Fruit fly (Drosophila melanogaster) whole organism, pupa: Measurements from ENCODE around the gene CG7231.
A peak's percentile ranks its signal among the peaks of the same experiment; 100 is the strongest.

Source experiments
- CG10348 ChIP-seq: fragments of 200-800 bp; sonication (Bioruptor generic); IDR thresholded peaks from 2 replicates; pipeline ENCODE4 v1.3.6; 2022; ENCODE audit warnings: missing biosample characterization, missing genetic modification characterization
- CG12605 ChIP-seq: fragments of 200-800 bp; sonication (Bioruptor generic); IDR thresholded peaks from 2 replicates; pipeline ENCODE4 v1.3.6; 2022; ENCODE audit warnings: missing biosample characterization, missing genetic modification characterization
- CG13204 ChIP-seq: fragments of 200-800 bp; sonication (Bioruptor generic); optimal IDR thresholded peaks from 2 replicates; lab custom pipeline; 2018; ENCODE audit warnings: missing biosample characterization, mild to moderate bottlenecking, missing genetic modification characterization, moderate library complexity
- CG14655 ChIP-seq: fragments of 200-800 bp; sonication (Bioruptor generic); optimal IDR thresholded peaks from 3 replicates; lab custom pipeline; 2017; ENCODE audit warnings: mild to moderate bottlenecking, missing biosample characterization, missing genetic modification reagents, missing genetic modification characterization
- CG15710 ChIP-seq: fragments of 200-800 bp; sonication (Bioruptor generic); optimal IDR thresholded peaks from 2 replicates; lab custom pipeline; 2018; ENCODE audit warnings: missing biosample characterization, mild to moderate bottlenecking, missing genetic modification characterization, moderate library complexity
- CG17806 ChIP-seq: fragments of 200-800 bp; sonication (Bioruptor generic); optimal IDR thresholded peaks from 2 replicates; lab custom pipeline; 2018; ENCODE audit warnings: missing biosample characterization, mild to moderate bottlenecking, missing genetic modification characterization, moderate library complexity
- CG32121 ChIP-seq: fragments of 200-800 bp; sonication (Bioruptor generic); IDR thresholded peaks from 2 replicates; pipeline ENCODE4 v1.3.6; 2022; ENCODE audit warnings: missing biosample characterization, missing genetic modification characterization
- CG34367 ChIP-seq: fragments of 200-800 bp; sonication (Bioruptor generic); optimal IDR thresholded peaks from 2 replicates; lab custom pipeline; 2018; ENCODE audit warnings: missing biosample characterization, mild to moderate bottlenecking, missing genetic modification characterization
- CG4496 ChIP-seq: fragments of 200-800 bp; sonication (Bioruptor generic); IDR thresholded peaks from 3 replicates; pipeline ENCODE4 v1.3.6; 2022; ENCODE audit warnings: missing biosample characterization, missing genetic modification characterization
- CG8159 ChIP-seq: fragments of 200-800 bp; sonication (Bioruptor generic); optimal IDR thresholded peaks from 3 replicates; lab custom pipeline; 2018; ENCODE audit warnings: missing biosample characterization, mild to moderate bottlenecking, missing genetic modification characterization, moderate library complexity
- CG8301 ChIP-seq: fragments of 200-800 bp; sonication (Bioruptor generic); optimal IDR thresholded peaks from 2 replicates; lab custom pipeline; 2018; ENCODE audit warnings: missing biosample characterization, mild to moderate bottlenecking, missing genetic modification characterization
- CG9948 ChIP-seq: fragments of 200-800 bp; sonication (Bioruptor generic); optimal IDR thresholded peaks from 2 replicates; lab custom pipeline; 2018; ENCODE audit warnings: missing biosample characterization, mild to moderate bottlenecking, missing genetic modification characterization, moderate library complexity
- D1 ChIP-seq: fragments of 200-800 bp; sonication (Bioruptor generic); optimal IDR thresholded peaks from 2 replicates; lab custom pipeline; 2018; ENCODE audit warnings: missing biosample characterization, mild to moderate bottlenecking, missing genetic modification characterization, moderate library complexity
- EcR ChIP-seq: fragments of 200-800 bp; sonication (Bioruptor generic); optimal IDR thresholded peaks from 3 replicates; lab custom pipeline; 2019; ENCODE audit warnings: missing biosample characterization, missing genetic modification characterization, mild to moderate bottlenecking, moderate library complexity, missing genetic modification reagents
- Ets98B ChIP-seq: fragments of 200-800 bp; sonication (Bioruptor generic); IDR thresholded peaks from 2 replicates; pipeline ENCODE4 v1.3.6; 2022; ENCODE audit warnings: missing biosample characterization, missing genetic modification characterization
- Pif1A ChIP-seq: fragments of 200-800 bp; sonication (Bioruptor generic); optimal IDR thresholded peaks from 3 replicates; lab custom pipeline; 2016; ENCODE audit warnings: missing biosample characterization, missing genetic modification characterization
- Pif1B ChIP-seq: fragments of 200-800 bp; sonication (Bioruptor generic); optimal IDR thresholded peaks from 3 replicates; lab custom pipeline; 2016; ENCODE audit warnings: missing biosample characterization, missing genetic modification characterization
- Snoo ChIP-seq: fragments of 200-800 bp; sonication (Bioruptor generic); optimal IDR thresholded peaks from 3 replicates; lab custom pipeline; 2017; ENCODE audit warnings: missing biosample characterization, mild to moderate bottlenecking, missing genetic modification characterization, inconsistent platforms
- fd96Ca ChIP-seq: fragments of 200-800 bp; sonication (Bioruptor generic); IDR thresholded peaks from 3 replicates; pipeline ENCODE4 v1.3.6; 2022; ENCODE audit warnings: missing biosample characterization, missing genetic modification characterization
- gl ChIP-seq: fragments of 200-800 bp; sonication (Bioruptor generic); optimal IDR thresholded peaks from 2 replicates; lab custom pipeline; 2018; ENCODE audit warnings: missing biosample characterization, mild to moderate bottlenecking, missing genetic modification characterization
- rn ChIP-seq: fragments of 200-800 bp; sonication (Bioruptor generic); IDR thresholded peaks from 2 replicates; pipeline ENCODE4 v1.3.6; 2022; ENCODE audit warnings: missing biosample characterization, missing genetic modification characterization

The CG7231 gene

DNA sequence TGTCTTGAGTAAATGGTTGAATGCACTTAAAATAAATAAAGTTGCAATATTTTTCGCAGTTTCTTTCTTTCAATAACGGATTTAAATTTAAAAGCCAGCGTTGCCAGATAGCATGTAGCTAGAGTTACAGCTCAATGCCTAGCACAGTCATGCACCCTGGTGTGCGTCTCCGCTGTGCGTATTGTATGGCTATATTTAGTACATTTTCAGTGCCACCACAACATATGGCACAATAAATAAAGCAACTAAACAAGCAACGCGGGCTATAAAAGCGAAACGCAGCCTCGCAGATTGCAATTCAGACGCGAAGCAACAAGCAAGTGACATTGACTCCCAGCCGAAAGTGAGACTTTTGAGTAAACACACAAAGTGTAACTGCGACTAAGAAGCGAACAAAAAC lies 14.9 kb downstream of the CG7231 start, which contains the start of gene Sirup:
Gene Sirup (plus strand): TSS at position 215 of the 400 bp plus-strand sequence.
- TF ChIP-seq Snoo (tag; lab: Kevin White, UChicago) (peak; percentile 4), Pif1B (peak; percentile 16), CG15710 (tag; lab: Kevin White, UChicago) (peak; percentile 11), CG17806 (tag; lab: Kevin White, UChicago) (no peak), CG13204 (GFP tag; lab: Kevin White, UChicago) (peak; percentile 0), CG8301 (no peak), Pif1A (GFP tag; lab: Kevin White, UChicago) (peak; percentile 48), fd96Ca (GFP tag; lab: Robert Waterston, UW) (no peak), CG12605 (GFP tag; lab: Robert Waterston, UW) (peak; percentile 75), CG9948 (tag; lab: Kevin White, UChicago) (no peak), Ets98B (GFP tag; lab: Robert Waterston, UW) (peak; percentile 59; the same call in 1 of the 2 replicates), CG10348 (GFP tag; lab: Robert Waterston, UW) (no peak), rn (no peak), CG14655 (GFP tag; lab: Kevin White, UChicago) (no peak), D1 (peak; percentile 59), CG32121 (peak; percentile 42; the same call in 1 of the 2 replicates), CG34367 (tag; lab: Kevin White, UChicago) (peak; percentile 10), CG4496 (GFP tag; lab: Robert Waterston, UW) (0 out of 3 replicates have a peak, but pooled peaks have one; percentile 36), CG8159 (tag; lab: Kevin White, UChicago) (no peak), gl (tag; lab: Kevin White, UChicago) (peak; percentile 9), EcR (GFP tag; lab: Kevin White, UChicago) (peak; percentile 36)
- TF ChIP-seq, all 21 proteins: peak for 13

DNA sequence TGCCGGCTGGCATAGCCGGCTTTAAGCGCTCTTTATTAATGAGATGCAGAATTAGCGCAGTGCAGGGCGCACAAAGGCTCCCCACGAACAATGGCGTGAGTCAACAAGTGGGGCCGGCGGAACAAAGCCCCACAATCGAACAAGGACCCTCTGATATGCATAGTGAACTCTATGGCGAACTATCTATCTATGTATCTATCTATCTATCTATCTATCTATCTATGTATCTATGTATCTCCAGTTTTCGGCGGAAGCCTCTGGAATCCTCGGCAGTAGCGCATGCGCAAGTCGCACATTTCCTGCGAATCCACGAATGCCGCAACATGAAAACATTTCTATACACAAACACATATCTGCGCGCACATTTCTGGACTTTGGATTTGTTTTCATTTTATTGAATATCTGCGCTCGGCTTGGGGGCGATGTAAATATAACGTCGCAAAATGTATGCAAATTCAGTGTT lies 16.9 kb downstream of the CG7231 start:
- TF ChIP-seq CG13204 (GFP tag; lab: Kevin White, UChicago), result peak; percentile 83
- peak; percentile 95 for TF ChIP-seq fd96Ca (GFP tag; lab: Robert Waterston, UW)
- TF ChIP-seq CG8301, result peak; percentile 97
- TF ChIP-seq CG32121, result peak; percentile 92
- TF ChIP-seq CG4496 (GFP tag; lab: Robert Waterston, UW), result peak; percentile 93
- TF ChIP-seq Snoo (tag; lab: Kevin White, UChicago), result peak; percentile 91
- TF ChIP-seq CG17806 (tag; lab: Kevin White, UChicago), result peak; percentile 93
- TF ChIP-seq Pif1A (GFP tag; lab: Kevin White, UChicago), result peak; percentile 86
- peak; percentile 83 for TF ChIP-seq CG12605 (GFP tag; lab: Robert Waterston, UW)
- TF ChIP-seq rn, result peak; percentile 78; the same call in 1 of the 2 replicates
- peak; percentile 92 for TF ChIP-seq Pif1B
- peak; percentile 85 for TF ChIP-seq CG15710 (tag; lab: Kevin White, UChicago)
- peak; percentile 80 for TF ChIP-seq CG34367 (tag; lab: Kevin White, UChicago)
- TF ChIP-seq CG10348 (GFP tag; lab: Robert Waterston, UW), result peak; percentile 87
- peak; percentile 92 for TF ChIP-seq gl (tag; lab: Kevin White, UChicago)
- TF ChIP-seq Ets98B (GFP tag; lab: Robert Waterston, UW), result peak; percentile 89
- TF ChIP-seq D1, result peak; percentile 80
- TF ChIP-seq CG9948 (tag; lab: Kevin White, UChicago), result peak; percentile 93
- peak; percentile 70 for TF ChIP-seq EcR (GFP tag; lab: Kevin White, UChicago)
- peak; percentile 98 for TF ChIP-seq CG14655 (GFP tag; lab: Kevin White, UChicago)
- peak; percentile 90 for TF ChIP-seq CG8159 (tag; lab: Kevin White, UChicago)
- TF ChIP-seq, all 21 proteins: peak for 21

- TF ChIP-seq CG15710 (tag; lab: Kevin White, UChicago) (peak; percentile 83), CG34367 (tag; lab: Kevin White, UChicago) (peak; percentile 80), CG8301 (peak; percentile 92), CG32121 (peak; percentile 90), Ets98B (GFP tag; lab: Robert Waterston, UW) (peak; percentile 88), rn (peak; percentile 77; the same call in 1 of the 2 replicates), fd96Ca (GFP tag; lab: Robert Waterston, UW) (peak; percentile 87), CG14655 (GFP tag; lab: Kevin White, UChicago) (peak; percentile 96), gl (tag; lab: Kevin White, UChicago) (peak; percentile 56), D1 (peak; percentile 75), CG12605 (GFP tag; lab: Robert Waterston, UW) (peak; percentile 87), Pif1B (peak; percentile 85), CG13204 (GFP tag; lab: Kevin White, UChicago) (peak; percentile 46), CG9948 (tag; lab: Kevin White, UChicago) (peak; percentile 91), CG10348 (GFP tag; lab: Robert Waterston, UW) (peak; percentile 65; the same call in 1 of the 2 replicates), Snoo (tag; lab: Kevin White, UChicago) (peak; percentile 52), CG8159 (tag; lab: Kevin White, UChicago) (peak; percentile 89), EcR (GFP tag; lab: Kevin White, UChicago) (peak; percentile 79), Pif1A (GFP tag; lab: Kevin White, UChicago) (peak; percentile 92), CG17806 (tag; lab: Kevin White, UChicago) (peak; percentile 87), CG4496 (GFP tag; lab: Robert Waterston, UW) (peak; percentile 84)
Measured at dm6 chr2L:8001694-8002627, 18.2 kb downstream of the CG7231 start.

dm6 chr2L:8004072-8004471 lies 20.3 kb downstream of the CG7231 start, which contains the start of gene Wwox:
Gene Wwox (minus strand): TSS chr2L:8004286.
- TF ChIP-seq CG10348 (GFP tag; lab: Robert Waterston, UW) (no peak), EcR (GFP tag; lab: Kevin White, UChicago) (peak; percentile 21)
